Fruit fly (Drosophila melanogaster) whole organism, embryonic: ENCODE results near the gene CG3355.

Source experiments
- Abd-B ChIP-seq: fragments of 200-800 bp; sonication (Bioruptor generic); optimal IDR thresholded peaks from 2 replicates; lab custom pipeline; 2018; ENCODE audit warnings: missing biosample characterization, mild to moderate bottlenecking, missing genetic modification characterization, moderate library complexity
- Antp ChIP-seq: fragments of 200-800 bp; sonication (Bioruptor generic); optimal IDR thresholded peaks from 3 replicates; lab custom pipeline; 2016; ENCODE audit warnings: missing biosample characterization, missing genetic modification characterization
- Blimp-1 ChIP-seq: fragments of 200-800 bp; sonication (Bioruptor generic); optimal IDR thresholded peaks from 3 replicates; lab custom pipeline; 2018; ENCODE audit warnings: missing biosample characterization, missing genetic modification characterization, mild to moderate bottlenecking, moderate library complexity, missing genetic modification reagents
- BtbVII ChIP-seq: fragments of 200-800 bp; sonication (Bioruptor generic); optimal IDR thresholded peaks from 3 replicates; lab custom pipeline; 2017; ENCODE audit warnings: missing biosample characterization, mild to moderate bottlenecking, missing genetic modification characterization
- CG10959 ChIP-seq: fragments of 200-800 bp; sonication (Bioruptor generic); IDR thresholded peaks from 2 replicates; pipeline ENCODE4 v1.3.6; 2022; ENCODE audit warnings: missing biosample characterization, missing genetic modification characterization
- CG10979 ChIP-seq: fragments of 200-800 bp; sonication (Bioruptor generic); optimal IDR thresholded peaks from 2 replicates; lab custom pipeline; 2018; ENCODE audit warnings: missing biosample characterization, mild to moderate bottlenecking, missing genetic modification characterization, moderate library complexity
- CG14710 ChIP-seq: fragments of 200-800 bp; sonication (Bioruptor generic); optimal IDR thresholded peaks from 3 replicates; lab custom pipeline; 2019; ENCODE audit warnings: missing biosample characterization, mild to moderate bottlenecking, missing genetic modification characterization, moderate library complexity
- CG2116 ChIP-seq: fragments of 200-800 bp; sonication (Bioruptor generic); optimal IDR thresholded peaks from 3 replicates; lab custom pipeline; 2018; ENCODE audit warnings: missing biosample characterization, mild to moderate bottlenecking, missing genetic modification characterization
- CG4404 ChIP-seq: fragments of 200-800 bp; sonication (Bioruptor generic); IDR thresholded peaks from 2 replicates; pipeline ENCODE4 v1.3.6; 2022; ENCODE audit warnings: missing biosample characterization, missing genetic modification characterization
- CG6689 ChIP-seq: fragments of 200-800 bp; sonication (Bioruptor generic); IDR thresholded peaks from 2 replicates; pipeline ENCODE4 v1.3.6; 2022; ENCODE audit warnings: missing biosample characterization, missing genetic modification characterization
- CG8089 ChIP-seq: fragments of 200-800 bp; sonication (Bioruptor generic); optimal IDR thresholded peaks from 3 replicates; lab custom pipeline; 2016; ENCODE audit warnings: missing biosample characterization, missing genetic modification characterization
- CG8765 ChIP-seq: fragments of 200-800 bp; sonication (Bioruptor generic); IDR thresholded peaks from 2 replicates; pipeline ENCODE4 v1.3.6; 2022; ENCODE audit warnings: missing biosample characterization, missing genetic modification characterization
- CHES-1-like ChIP-seq: fragments of 200-800 bp; sonication (Bioruptor generic); optimal IDR thresholded peaks from 2 replicates; lab custom pipeline; 2016; ENCODE audit warnings: missing biosample characterization, missing genetic modification characterization
- CkIIα-i1 ChIP-seq: fragments of 200-800 bp; sonication (Bioruptor generic); IDR thresholded peaks from 2 replicates; pipeline ENCODE4 v1.3.6; 2022; ENCODE audit warnings: missing biosample characterization, missing genetic modification characterization
- D19B ChIP-seq: fragments of 200-800 bp; sonication (Bioruptor generic); optimal IDR thresholded peaks from 2 replicates; lab custom pipeline; 2017; ENCODE audit warnings: missing biosample characterization, mild to moderate bottlenecking, missing genetic modification characterization
- Drgx ChIP-seq: fragments of 200-800 bp; sonication (Bioruptor generic); IDR thresholded peaks from 2 replicates; pipeline ENCODE4 v1.3.6; 2022; ENCODE audit warnings: missing biosample characterization, missing genetic modification characterization
- E2f1 ChIP-seq: fragments of 200-800 bp; sonication (Bioruptor generic); IDR thresholded peaks from 2 replicates; pipeline ENCODE4 v1.3.6; 2022; ENCODE audit warnings: missing biosample characterization, missing genetic modification characterization
- Ets65A ChIP-seq: fragments of 200-800 bp; sonication (Bioruptor generic); peaks from one replicate; lab custom pipeline; 2016; ENCODE audit warnings: missing biosample characterization, missing genetic modification characterization
- Meics ChIP-seq: fragments of 200-800 bp; sonication (Bioruptor generic); optimal IDR thresholded peaks from 2 replicates; lab custom pipeline; 2017; ENCODE audit warnings: missing biosample characterization, mild to moderate bottlenecking, missing genetic modification characterization
- Poxn ChIP-seq: fragments of 200-800 bp; sonication (Bioruptor generic); IDR thresholded peaks from 2 replicates; pipeline ENCODE4 v1.3.6; 2022; ENCODE audit warnings: missing biosample characterization, missing genetic modification characterization
- Ptx1 ChIP-seq: fragments of 200-800 bp; sonication (Bioruptor generic); IDR thresholded peaks from 2 replicates; pipeline ENCODE4 v1.3.6; 2022; ENCODE audit warnings: missing biosample characterization, missing genetic modification characterization
- Xrp1 ChIP-seq: fragments of 200-800 bp; sonication (Bioruptor generic); IDR thresholded peaks from 2 replicates; pipeline ENCODE4 v1.3.6; 2022; ENCODE audit warnings: missing biosample characterization, missing genetic modification characterization
- ara ChIP-seq: fragments of 200-800 bp; sonication (Bioruptor generic); IDR thresholded peaks from 2 replicates; pipeline ENCODE4 v1.3.6; 2022; ENCODE audit warnings: missing biosample characterization, missing genetic modification characterization
- dan ChIP-seq: fragments of 200-800 bp; sonication (Bioruptor generic); IDR thresholded peaks from 2 replicates; pipeline ENCODE4 v1.3.6; 2022; ENCODE audit warnings: missing biosample characterization, missing genetic modification characterization
- dmrt11E ChIP-seq: fragments of 200-800 bp; sonication (Bioruptor generic); optimal IDR thresholded peaks from 3 replicates; lab custom pipeline; 2018; ENCODE audit warnings: missing biosample characterization, mild to moderate bottlenecking, missing genetic modification characterization, moderate library complexity
- ham ChIP-seq: fragments of 200-800 bp; sonication (Bioruptor generic); IDR thresholded peaks from 2 replicates; pipeline ENCODE4 v1.3.6; 2022; ENCODE audit warnings: missing biosample characterization, missing genetic modification characterization
- kni ChIP-seq: fragments of 200-800 bp; sonication (Bioruptor generic); optimal IDR thresholded peaks from 3 replicates; lab custom pipeline; 2017; ENCODE audit warnings: mild to moderate bottlenecking, missing biosample characterization, missing genetic modification reagents, missing genetic modification characterization
- lab ChIP-seq: fragments of 200-800 bp; sonication (Bioruptor generic); optimal IDR thresholded peaks from 3 replicates; lab custom pipeline; 2017; ENCODE audit warnings: missing biosample characterization, missing genetic modification characterization, mild to moderate bottlenecking, moderate library complexity, missing genetic modification reagents
- org-1 ChIP-seq: fragments of 200-800 bp; sonication (Bioruptor generic); optimal IDR thresholded peaks from 2 replicates; lab custom pipeline; 2017; ENCODE audit warnings: missing biosample characterization, missing genetic modification characterization
- prd ChIP-seq, 3 experiments: fragments of >200 bp in 2 of 3; fragments of 200-800 bp in 1 of 3; sonication (Bioruptor generic) in 1 of 3; optimal IDR thresholded peaks in 2 of 3; IDR thresholded peaks in 1 of 3; 2 replicates in 2 of 3; 3 replicates in 1 of 3; pipeline versions ENCODE4 v1.3.6 to Lab custom; 2017 to 2022; ENCODE audit warnings: missing biosample characterization in 1 of 3, missing genetic modification characterization in 1 of 3
- sens ChIP-seq: fragments of 200-800 bp; sonication (Bioruptor generic); peaks from one replicate; lab custom pipeline; 2016; ENCODE audit warnings: missing biosample characterization, missing genetic modification characterization
- tap ChIP-seq: fragments of 200-800 bp; optimal IDR thresholded peaks from 3 replicates; lab custom pipeline; 2019; ENCODE audit warnings: missing biosample characterization, mild to moderate bottlenecking, missing genetic modification characterization, moderate library complexity
- trh ChIP-seq: fragments of 200-800 bp; sonication (Bioruptor generic); optimal IDR thresholded peaks from 2 replicates; lab custom pipeline; 2016; ENCODE audit warnings: missing biosample characterization, missing genetic modification characterization
- twi ChIP-seq: fragments of 200-800 bp; optimal IDR thresholded peaks from 2 replicates; lab custom pipeline; 2019; ENCODE audit warnings: missing biosample characterization, mild to moderate bottlenecking, missing genetic modification characterization, moderate library complexity
- zen ChIP-seq: fragments of 200-800 bp; sonication (Bioruptor generic); optimal IDR thresholded peaks from 3 replicates; lab custom pipeline; 2018; ENCODE audit warnings: missing biosample characterization, mild to moderate bottlenecking, missing genetic modification characterization, moderate library complexity
- zfh1 ChIP-seq: fragments of 200-800 bp; sonication (Bioruptor generic); IDR thresholded peaks from 3 replicates; pipeline ENCODE4 v1.3.6; 2022; ENCODE audit warnings: missing biosample characterization, missing genetic modification characterization

The CG3355 gene

DNA sequence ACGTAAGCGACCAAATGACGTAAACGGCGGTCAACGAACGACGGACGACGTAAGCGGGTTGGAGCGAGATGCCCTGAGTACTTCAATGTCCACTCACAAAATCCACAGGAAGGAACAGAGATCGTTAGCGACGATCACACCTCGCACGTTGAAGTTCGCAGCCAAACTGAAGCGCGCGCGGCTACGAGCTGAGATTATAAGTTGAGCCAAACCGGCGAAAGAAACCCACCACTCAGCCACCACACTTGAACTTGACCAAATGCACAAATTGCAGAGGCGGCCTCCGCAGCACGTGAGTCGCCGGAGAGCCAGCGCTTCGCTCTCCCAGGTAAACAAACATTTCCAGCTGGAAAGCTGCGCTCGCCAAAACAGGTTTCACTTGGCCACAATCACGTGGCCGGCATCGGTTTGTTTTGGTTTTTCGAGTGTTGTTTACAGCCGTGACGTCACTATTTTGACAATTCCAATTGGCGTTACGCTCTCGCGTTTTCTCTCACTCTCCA lies 37.0 kb upstream of the CG3355 start, which contains the start of gene dpy (continued):
- TF ChIP-seq CG14710, result no peak

DNA sequence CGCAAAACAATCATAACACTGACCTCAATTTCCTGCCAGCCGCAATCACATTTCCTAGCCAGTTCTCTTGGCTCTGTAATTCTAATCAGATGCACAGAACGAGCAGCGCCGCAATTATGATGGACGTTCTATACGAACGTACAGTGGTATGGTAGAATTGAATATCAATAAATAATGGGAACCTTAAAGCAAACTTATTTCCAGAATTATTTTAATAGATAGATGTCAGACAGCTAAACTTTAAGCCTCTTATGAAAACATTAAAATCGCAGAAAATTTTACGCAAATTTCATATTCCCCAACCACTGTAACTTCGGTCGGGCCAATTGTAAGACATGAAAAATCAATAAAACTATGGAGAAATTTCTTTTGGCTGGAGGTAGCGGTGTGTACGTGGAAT lies 32.0 kb upstream of the CG3355 start:
- TF ChIP-seq CG8765 (GFP tag; lab: Robert Waterston, UW) (peak; percentile 58; the same call in 1 of the 2 replicates), prd (optimal IDR thresholded peaks at IDR 0.05; lab: Kevin White, UChicago) (no peak), prd (GFP tag; IDR thresholded peaks at IDR 0.05; lab: Robert Waterston, UW) (peak; percentile 83), Meics (GFP tag; lab: Kevin White, UChicago) (no peak), Drgx (peak; percentile 72), CG10979 (tag; lab: Kevin White, UChicago) (no peak), dan (GFP tag; lab: Robert Waterston, UW) (peak; percentile 6; the same call in 1 of the 2 replicates), zfh1 (GFP tag; lab: Robert Waterston, UW) (peak; percentile 33; the same call in 1 of the 3 replicates), tap (tag; lab: Kevin White, UChicago) (no peak), Blimp-1 (GFP tag; lab: Kevin White, UChicago) (peak; percentile 11), kni (no peak), sens (GFP tag; lab: Kevin White, UChicago) (peak; percentile 57), dmrt11E (tag; lab: Kevin White, UChicago) (peak; percentile 14), CG4404 (GFP tag; lab: Robert Waterston, UW) (peak; percentile 50; the same call in 1 of the 2 replicates), CG6689 (GFP tag; lab: Robert Waterston, UW) (peak; percentile 50; the same call in 1 of the 2 replicates), E2f1 (GFP tag; lab: Robert Waterston, UW) (no peak), ara (GFP tag; lab: Robert Waterston, UW) (peak; percentile 53; the same call in 1 of the 2 replicates), zen (tag; lab: Kevin White, UChicago) (peak; percentile 47), Poxn (GFP tag; lab: Robert Waterston, UW) (no peak), lab (GFP tag; lab: Kevin White, UChicago) (no peak), CG10959 (GFP tag; lab: Robert Waterston, UW) (0 out of 2 replicates have a peak, but pooled peaks have one; percentile 33), Xrp1 (peak; percentile 61; the same call in 1 of the 2 replicates), ham (no peak)

DNA sequence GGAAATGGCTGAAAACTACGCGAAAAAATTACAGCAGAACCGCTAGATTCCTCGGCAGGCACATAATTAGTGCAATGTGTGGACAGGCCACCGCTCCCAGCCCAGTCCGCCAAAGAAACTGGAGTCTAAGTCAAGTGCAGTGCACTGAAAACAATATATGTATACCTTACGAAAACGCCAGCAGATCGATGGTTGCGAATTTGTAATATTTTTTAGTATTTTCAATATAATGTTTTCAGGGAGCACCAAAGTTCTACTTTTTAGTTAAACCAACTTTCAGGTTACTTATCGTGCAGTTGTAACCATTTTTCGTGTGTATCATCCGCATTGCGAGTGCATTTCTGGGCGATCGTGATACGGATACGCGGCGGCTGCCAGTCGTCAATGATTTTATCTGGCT lies 29.3 kb upstream of the CG3355 start:
- TF ChIP-seq trh, result no peak
- peak; percentile 39; the same call in 1 of the 2 replicates for TF ChIP-seq Drgx
- no peak for TF ChIP-seq Antp
- no peak for TF ChIP-seq CG8089 (GFP tag; lab: Kevin White, UChicago)
- TF ChIP-seq CG2116 (GFP tag; lab: Kevin White, UChicago), result no peak
- no peak for TF ChIP-seq twi
- no peak for TF ChIP-seq org-1 (GFP tag; lab: Kevin White, UChicago)

dm6 chr2L:4626994-4627393 lies 24.2 kb upstream of the CG3355 start:
- TF ChIP-seq D19B, result peak; percentile 6
- no peak for TF ChIP-seq CHES-1-like (GFP tag; lab: Kevin White, UChicago)
- TF ChIP-seq Ets65A (GFP tag; lab: Kevin White, UChicago), result peak; percentile 64

DNA sequence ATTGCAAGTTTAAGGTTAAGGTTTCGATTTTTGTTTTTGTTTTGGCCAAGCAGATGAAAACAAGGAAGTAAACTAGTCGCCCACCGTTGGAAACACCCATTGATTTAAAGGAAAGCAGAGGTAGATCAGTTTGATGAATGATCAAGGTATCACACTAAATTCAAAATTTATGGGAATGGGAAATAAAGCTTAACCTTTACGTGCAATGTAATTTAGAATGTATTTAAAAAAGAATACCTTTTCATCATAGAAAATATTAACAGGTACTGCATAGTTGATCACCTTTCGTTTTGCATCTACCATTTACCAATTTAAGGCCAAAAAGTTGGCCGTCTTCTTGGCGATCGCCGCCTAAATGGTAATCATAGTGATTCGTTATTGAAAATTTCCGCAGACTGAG lies 18.2 kb upstream of the CG3355 start:
- TF ChIP-seq CkIIα-i1, result no peak
- TF ChIP-seq sens (GFP tag; lab: Kevin White, UChicago), result peak; percentile 69
- peak; percentile 27; the same call in 1 of the 2 replicates for TF ChIP-seq Drgx
- TF ChIP-seq Ptx1 (GFP tag; lab: Robert Waterston, UW), result 0 out of 2 replicates have a peak, but pooled peaks have one; percentile 9
- no peak for TF ChIP-seq BtbVII
- no peak for TF ChIP-seq Abd-B (GFP tag; lab: Kevin White, UChicago)
